Fruit fly (Drosophila melanogaster): ENCODE data around the gene Prx3.

DNA sequence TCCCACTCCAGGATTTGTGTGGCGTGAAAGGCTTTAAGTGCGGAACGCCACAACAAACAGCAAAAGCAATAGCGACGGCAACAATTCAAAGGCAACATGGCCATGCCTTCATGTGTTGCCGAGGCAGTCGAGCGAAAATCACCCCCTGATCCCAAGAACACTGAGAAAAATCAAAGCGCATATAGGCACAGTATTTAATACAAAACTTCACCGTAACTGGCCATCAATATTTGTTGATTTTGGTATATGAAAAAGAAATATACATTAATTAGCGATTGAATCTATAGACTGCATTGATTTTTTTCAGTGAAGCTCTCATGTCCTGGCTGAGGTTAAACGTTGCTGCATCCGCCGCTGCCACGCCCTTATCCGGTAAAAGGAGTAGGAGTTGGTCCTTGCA, 45.2 kb downstream of the Prx3 start:
- TF ChIP-seq Ets96B (tag; optimal IDR thresholded peaks at IDR 0.05), result peak; percentile 74
- TF ChIP-seq CG8119 (GFP tag; IDR thresholded peaks at IDR 0.05), result peak; percentile 45; the same call in 1 of the 3 replicates
- peak; percentile 64 for TF ChIP-seq CG31627 (GFP tag; optimal IDR thresholded peaks at IDR 0.05)
- TF ChIP-seq net (GFP tag; optimal IDR thresholded peaks at IDR 0.05), result peak; percentile 42

Data from whole organism, prepupa.